Fruit fly (Drosophila melanogaster) whole organism, prepupa: Measurements from ENCODE around the gene mof.

Source experiments
- Blimp-1 ChIP-seq: fragments of 200-800 bp; sonication (Bioruptor generic); optimal IDR thresholded peaks from 3 replicates; lab custom pipeline; 2017; ENCODE audit warnings: missing biosample characterization, missing genetic modification characterization, mild to moderate bottlenecking, moderate library complexity, missing genetic modification reagents
- CG10669 ChIP-seq: fragments of 200-800 bp; sonication (Bioruptor generic); optimal IDR thresholded peaks from 3 replicates; lab custom pipeline; 2018; ENCODE audit warnings: missing biosample characterization, mild to moderate bottlenecking, missing genetic modification characterization, moderate library complexity
- CG11294 ChIP-seq: fragments of 200-800 bp; sonication (Bioruptor generic); IDR thresholded peaks from 2 replicates; pipeline ENCODE4 v1.3.6; 2022; ENCODE audit warnings: missing biosample characterization, missing genetic modification characterization
- CG11762 ChIP-seq: fragments of 200-800 bp; sonication (Bioruptor generic); optimal IDR thresholded peaks from 3 replicates; lab custom pipeline; 2016; ENCODE audit warnings: missing biosample characterization, missing genetic modification characterization; ENCODE audit not compliant: insufficient read depth
- CG15336 ChIP-seq: fragments of 200-800 bp; sonication (Bioruptor generic); IDR thresholded peaks from 2 replicates; pipeline ENCODE4 v1.3.6; 2022; ENCODE audit warnings: missing biosample characterization, missing genetic modification characterization
- CG1621 ChIP-seq: fragments of 200-800 bp; sonication (Bioruptor generic); optimal IDR thresholded peaks from 3 replicates; lab custom pipeline; 2018; ENCODE audit warnings: missing biosample characterization, mild to moderate bottlenecking, missing genetic modification characterization
- CG16779 ChIP-seq: fragments of 200-800 bp; sonication (Bioruptor generic); optimal IDR thresholded peaks from 3 replicates; lab custom pipeline; 2017; ENCODE audit warnings: missing biosample characterization, mild to moderate bottlenecking, missing genetic modification characterization
- CG32006 ChIP-seq: fragments of 200-800 bp; sonication (Bioruptor generic); optimal IDR thresholded peaks from 3 replicates; lab custom pipeline; 2017; ENCODE audit warnings: missing biosample characterization, mild to moderate bottlenecking, missing genetic modification characterization
- CG3919 ChIP-seq: fragments of 200-800 bp; sonication (Bioruptor generic); optimal IDR thresholded peaks from 3 replicates; lab custom pipeline; 2016; ENCODE audit warnings: missing biosample characterization, missing genetic modification characterization
- CG6163 ChIP-seq: fragments of 200-800 bp; sonication (Bioruptor generic); IDR thresholded peaks from 3 replicates; pipeline ENCODE4 v1.3.6; 2022; ENCODE audit warnings: missing biosample characterization, missing genetic modification characterization
- CG6276 ChIP-seq: fragments of 200-800 bp; sonication (Bioruptor generic); optimal IDR thresholded peaks from 2 replicates; lab custom pipeline; 2017; ENCODE audit warnings: missing biosample characterization, mild to moderate bottlenecking, missing genetic modification characterization
- CG6792 ChIP-seq: fragments of 200-800 bp; sonication (Bioruptor generic); optimal IDR thresholded peaks from 3 replicates; lab custom pipeline; 2016; ENCODE audit warnings: missing biosample characterization, missing genetic modification characterization
- CG6854 ChIP-seq: fragments of 200-800 bp; sonication (Bioruptor generic); optimal IDR thresholded peaks from 2 replicates; lab custom pipeline; 2017; ENCODE audit warnings: missing biosample characterization, mild to moderate bottlenecking, missing genetic modification characterization
- CG7368 ChIP-seq: fragments of 200-800 bp; sonication (Bioruptor generic); optimal IDR thresholded peaks from 3 replicates; lab custom pipeline; 2016; ENCODE audit warnings: missing biosample characterization, missing genetic modification characterization
- CG8119 ChIP-seq: fragments of 200-800 bp; sonication (Bioruptor generic); IDR thresholded peaks from 3 replicates; pipeline ENCODE4 v1.3.6; 2022; ENCODE audit warnings: missing biosample characterization, missing genetic modification characterization
- CG8632 ChIP-seq: fragments of 200-800 bp; sonication (Bioruptor generic); optimal IDR thresholded peaks from 3 replicates; lab custom pipeline; 2016; ENCODE audit warnings: missing biosample characterization, missing genetic modification characterization
- CG9139 ChIP-seq: fragments of 200-800 bp; sonication (Bioruptor generic); optimal IDR thresholded peaks from 3 replicates; lab custom pipeline; 2017; ENCODE audit warnings: missing biosample characterization, mild to moderate bottlenecking, missing genetic modification characterization
- Eip75B ChIP-seq: fragments of 200-800 bp; sonication (Bioruptor generic); optimal IDR thresholded peaks from 3 replicates; lab custom pipeline; 2016; ENCODE audit warnings: missing biosample characterization, missing genetic modification characterization
- Eip78C ChIP-seq: fragments of 200-800 bp; sonication (Bioruptor generic); peaks from one replicate; lab custom pipeline; 2016; ENCODE audit warnings: missing biosample characterization, missing genetic modification characterization
- Eip93F ChIP-seq: fragments of 200-800 bp; sonication (Bioruptor generic); optimal IDR thresholded peaks from 2 replicates; lab custom pipeline; 2016; ENCODE audit warnings: missing biosample characterization, mild to moderate bottlenecking, missing genetic modification characterization
- Ets96B ChIP-seq: fragments of 200-800 bp; optimal IDR thresholded peaks from 2 replicates; lab custom pipeline; 2019; ENCODE audit warnings: missing biosample characterization, mild to moderate bottlenecking, missing genetic modification characterization, moderate library complexity
- Hr38 ChIP-seq: sonication (Bioruptor generic); optimal IDR thresholded peaks from 2 replicates; lab custom pipeline; 2016; ENCODE audit warnings: missing biosample characterization, missing genetic modification characterization
- Hr39 ChIP-seq: fragments of 200-800 bp; sonication (Bioruptor generic); optimal IDR thresholded peaks from 2 replicates; lab custom pipeline; 2016; ENCODE audit warnings: missing biosample characterization, missing genetic modification characterization
- Hr4 ChIP-seq: fragments of 200-800 bp; sonication (Bioruptor generic); optimal IDR thresholded peaks from 3 replicates; lab custom pipeline; 2016; ENCODE audit warnings: missing biosample characterization, missing genetic modification characterization
- Lpt ChIP-seq: fragments of 200-800 bp; sonication (Bioruptor generic); optimal IDR thresholded peaks from 3 replicates; lab custom pipeline; 2016; ENCODE audit warnings: missing biosample characterization, missing genetic modification characterization
- Met ChIP-seq: fragments of 200-800 bp; sonication (Bioruptor generic); optimal IDR thresholded peaks from 3 replicates; lab custom pipeline; 2016; ENCODE audit warnings: missing biosample characterization, missing genetic modification characterization
- OdsH ChIP-seq: fragments of 200-800 bp; sonication (Bioruptor generic); optimal IDR thresholded peaks from 3 replicates; lab custom pipeline; 2016; ENCODE audit warnings: missing biosample characterization, missing genetic modification characterization
- Smox ChIP-seq: fragments of 200-800 bp; sonication (Bioruptor generic); optimal IDR thresholded peaks from 3 replicates; lab custom pipeline; 2016; ENCODE audit warnings: missing biosample characterization, missing genetic modification characterization
- Sox102F ChIP-seq: fragments of 200-800 bp; sonication (Bioruptor generic); optimal IDR thresholded peaks from 2 replicates; lab custom pipeline; 2016; ENCODE audit warnings: missing biosample characterization, mild to moderate bottlenecking, missing genetic modification characterization
- achi ChIP-seq: fragments of 200-800 bp; sonication (Bioruptor generic); optimal IDR thresholded peaks from 3 replicates; lab custom pipeline; 2016; ENCODE audit warnings: missing biosample characterization, missing genetic modification characterization
- acj6 ChIP-seq: fragments of 200-800 bp; sonication (Bioruptor generic); optimal IDR thresholded peaks from 3 replicates; lab custom pipeline; 2016; ENCODE audit warnings: missing biosample characterization, missing genetic modification characterization
- cyc ChIP-seq: fragments of 200-800 bp; sonication (Bioruptor generic); optimal IDR thresholded peaks from 3 replicates; lab custom pipeline; 2016; ENCODE audit warnings: missing biosample characterization, missing genetic modification characterization
- dac ChIP-seq: fragments of 200-800 bp; sonication (Bioruptor generic); optimal IDR thresholded peaks from 2 replicates; lab custom pipeline; 2017; ENCODE audit warnings: missing biosample characterization, mild to moderate bottlenecking, missing genetic modification characterization
- eg ChIP-seq: fragments of 200-800 bp; sonication (Bioruptor generic); IDR thresholded peaks from 3 replicates; pipeline ENCODE4 v1.3.6; 2022; ENCODE audit warnings: missing biosample characterization, missing genetic modification characterization
- esn ChIP-seq: fragments of 200-800 bp; sonication (Bioruptor generic); optimal IDR thresholded peaks from 2 replicates; lab custom pipeline; 2016; ENCODE audit warnings: missing biosample characterization, mild to moderate bottlenecking, missing genetic modification characterization, moderate library complexity
- fd59A ChIP-seq: fragments of 200-800 bp; sonication (Bioruptor generic); optimal IDR thresholded peaks from 2 replicates; lab custom pipeline; 2017; ENCODE audit warnings: missing biosample characterization, mild to moderate bottlenecking, missing genetic modification characterization, missing genetic modification reagents
- fkh ChIP-seq: fragments of 200-800 bp; sonication (Bioruptor generic); optimal IDR thresholded peaks from 3 replicates; lab custom pipeline; 2017; ENCODE audit warnings: missing biosample characterization, mild to moderate bottlenecking, missing genetic modification characterization, moderate library complexity
- net ChIP-seq: fragments of 200-800 bp; sonication (Bioruptor generic); optimal IDR thresholded peaks from 3 replicates; lab custom pipeline; 2016; ENCODE audit warnings: missing biosample characterization, missing genetic modification characterization
- pdm3 ChIP-seq: fragments of 200-800 bp; sonication (Bioruptor generic); optimal IDR thresholded peaks from 3 replicates; lab custom pipeline; 2016; ENCODE audit warnings: missing biosample characterization, missing genetic modification characterization
- salr ChIP-seq, 2 experiments: fragments of 200-800 bp; sonication (Bioruptor generic); optimal IDR thresholded peaks; 3 replicates each; lab custom pipeline; 2016 to 2018; ENCODE audit warnings: missing biosample characterization in 2 of 2, missing genetic modification characterization in 2 of 2, mild to moderate bottlenecking in 1 of 2
- ss ChIP-seq, 2 experiments: fragments of 200-800 bp; sonication (Bioruptor generic); optimal IDR thresholded peaks; 2 replicates in 1 of 2; 3 replicates in 1 of 2; lab custom pipeline; 2017 to 2018; ENCODE audit warnings: mild to moderate bottlenecking in 2 of 2, missing biosample characterization in 2 of 2, missing genetic modification characterization in 2 of 2, moderate library complexity in 1 of 2
- svp ChIP-seq: fragments of 200-800 bp; sonication (Bioruptor generic); peaks from one replicate; lab custom pipeline; 2016; ENCODE audit warnings: missing biosample characterization, missing genetic modification characterization
- topi ChIP-seq: fragments of 200-800 bp; sonication (Bioruptor generic); optimal IDR thresholded peaks from 3 replicates; lab custom pipeline; 2016; ENCODE audit warnings: missing biosample characterization, missing genetic modification characterization
- vri ChIP-seq: fragments of 200-800 bp; sonication (Bioruptor generic); optimal IDR thresholded peaks from 3 replicates; lab custom pipeline; 2016; ENCODE audit warnings: missing biosample characterization, mild to moderate bottlenecking, missing genetic modification characterization

The mof gene

dm6 chrX:5904377-5905085, 27.9 kb upstream of the mof start (continued):
- no peak for TF ChIP-seq CG1621 (tag; lab: Kevin White, UChicago)
- peak; percentile 78 for TF ChIP-seq svp
- TF ChIP-seq achi (GFP tag; lab: Kevin White, UChicago): no peak
- peak; percentile 5; the same call in 1 of the 3 replicates for TF ChIP-seq eg (GFP tag; lab: Robert Waterston, UW)
- TF ChIP-seq Met (GFP tag; lab: Kevin White, UChicago): no peak
- no peak for TF ChIP-seq CG11762 (GFP tag; lab: Kevin White, UChicago)
- no peak for TF ChIP-seq Hr39 (GFP tag; lab: Kevin White, UChicago)
- no peak for TF ChIP-seq topi (GFP tag; lab: Kevin White, UChicago)
- TF ChIP-seq Sox102F (GFP tag; lab: Kevin White, UChicago): no peak
- no peak for TF ChIP-seq CG6792 (GFP tag; lab: Kevin White, UChicago)
- TF ChIP-seq ss (GFP tag; optimal IDR thresholded peaks at IDR 0.05; lab: Kevin White, UChicago): no peak
- TF ChIP-seq dac (GFP tag; lab: Kevin White, UChicago): no peak
- TF ChIP-seq CG15336 (GFP tag; lab: Robert Waterston, UW): no peak
- TF ChIP-seq CG3919: no peak
- TF ChIP-seq cyc (GFP tag; lab: Kevin White, UChicago): no peak
- TF ChIP-seq acj6: no peak
- no peak for TF ChIP-seq CG16779 (tag; lab: Kevin White, UChicago)
- TF ChIP-seq Eip93F: no peak

- TF ChIP-seq vri (GFP tag; lab: Kevin White, UChicago): no peak
- peak; percentile 68 for TF ChIP-seq svp
Observed at dm6 chrX:5902701-5903100, 26.0 kb upstream of the mof start.

- TF ChIP-seq CG6276 (GFP tag; lab: Kevin White, UChicago): no peak
- peak; percentile 20 for TF ChIP-seq CG8632 (GFP tag; lab: Kevin White, UChicago)
- TF ChIP-seq CG9139: peak; percentile 67
- TF ChIP-seq Hr4 (GFP tag; lab: Kevin White, UChicago): no peak
- TF ChIP-seq net (GFP tag; lab: Kevin White, UChicago): peak; percentile 48
- peak; percentile 14 for TF ChIP-seq Smox (GFP tag; lab: Kevin White, UChicago)
- peak; percentile 81 for TF ChIP-seq Eip78C (GFP tag; lab: Kevin White, UChicago)
- peak; percentile 16 for TF ChIP-seq Met (GFP tag; lab: Kevin White, UChicago)
- TF ChIP-seq CG11294: no peak
- peak; percentile 27; the same call in 1 of the 3 replicates for TF ChIP-seq eg (GFP tag; lab: Robert Waterston, UW)
- TF ChIP-seq CG10669 (GFP tag; lab: Kevin White, UChicago): peak; percentile 21
- TF ChIP-seq Eip75B (GFP tag; lab: Kevin White, UChicago): peak; percentile 40
- peak; percentile 41; the same call in 1 of the 2 replicates for TF ChIP-seq CG15336 (GFP tag; lab: Robert Waterston, UW)
- no peak; the same call in 2 of the 3 replicates for TF ChIP-seq CG6163 (GFP tag; lab: Robert Waterston, UW)
- TF ChIP-seq fd59A (GFP tag; lab: Kevin White, UChicago): no peak
- TF ChIP-seq topi (GFP tag; lab: Kevin White, UChicago): peak; percentile 29
- TF ChIP-seq CG32006 (GFP tag; lab: Kevin White, UChicago): peak; percentile 10
- peak; percentile 32 for TF ChIP-seq Blimp-1 (GFP tag; lab: Kevin White, UChicago)
- TF ChIP-seq CG16779 (tag; lab: Kevin White, UChicago): peak; percentile 5
- TF ChIP-seq achi (GFP tag; lab: Kevin White, UChicago): peak; percentile 19
- peak; percentile 12 for TF ChIP-seq Lpt (GFP tag; lab: Kevin White, UChicago)
- no peak for TF ChIP-seq Eip93F
- peak; percentile 46 for TF ChIP-seq CG3919
- TF ChIP-seq Hr38: no peak
- peak in 1 of 2 experiments; percentile 42 for TF ChIP-seq salr (GFP tag; optimal IDR thresholded peaks at IDR 0.05; lab: Kevin White, UChicago)
- TF ChIP-seq CG7368 (GFP tag; lab: Kevin White, UChicago): peak; percentile 25
- TF ChIP-seq vri (GFP tag; lab: Kevin White, UChicago): peak; percentile 73
- peak; percentile 4 for TF ChIP-seq svp
- peak; percentile 5 for TF ChIP-seq Ets96B (tag; lab: Kevin White, UChicago)
- peak; percentile 32; the same call in 2 of the 3 replicates for TF ChIP-seq CG8119 (GFP tag; lab: Robert Waterston, UW)
- peak; percentile 74 for TF ChIP-seq CG6854 (GFP tag; lab: Kevin White, UChicago)
- peak; percentile 19 for TF ChIP-seq cyc (GFP tag; lab: Kevin White, UChicago)
- peak; percentile 47 for TF ChIP-seq esn
- TF ChIP-seq pdm3 (GFP tag; lab: Kevin White, UChicago): no peak
- TF ChIP-seq ss (GFP tag; optimal IDR thresholded peaks at IDR 0.05; lab: Kevin White, UChicago): peak; percentile 76 to 81
- TF ChIP-seq Sox102F (GFP tag; lab: Kevin White, UChicago): peak; percentile 71
- TF ChIP-seq fkh: peak; percentile 50
- peak; percentile 28 for TF ChIP-seq OdsH (GFP tag; lab: Kevin White, UChicago)
Observed at dm6 chrX:5901628-5902213, 25.1 kb upstream of the mof start.
